Worm (Caenorhabditis elegans): Measurements from ENCODE around the gene B0034.1.

DNA sequence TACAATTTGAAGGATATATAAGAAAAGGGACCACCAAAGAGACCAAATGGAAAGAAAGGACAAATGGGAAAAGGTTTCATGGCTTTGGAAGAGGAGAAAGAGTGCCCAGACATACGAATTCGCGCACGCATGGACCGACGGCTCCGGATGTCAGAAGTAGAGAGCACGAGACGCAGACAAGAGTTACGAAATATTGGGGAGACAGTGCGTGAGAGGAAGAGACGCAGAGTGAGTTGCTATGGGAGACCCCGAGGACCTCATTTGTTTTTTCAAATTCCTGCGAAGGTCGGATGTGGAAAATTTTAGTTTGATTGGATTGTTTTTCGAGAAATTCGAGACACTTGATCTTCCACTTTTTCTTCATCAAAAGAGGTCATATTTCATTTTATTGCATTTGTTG, 1.5 kb upstream of the B0034.1 start:
- TF ChIP-seq ceh-82 (tag; optimal IDR thresholded peaks at IDR 0.05), result no peak
- no peak for TF ChIP-seq dmd-9 (GFP tag; IDR thresholded peaks at IDR 0.05)
- no peak for TF ChIP-seq fos-1 (tag; optimal IDR thresholded peaks at IDR 0.05)
- TF ChIP-seq ama-1 (optimal IDR thresholded peaks at IDR 0.05), result no peak
- TF ChIP-seq spr-3 (GFP tag; optimal IDR thresholded peaks at IDR 0.05), result no peak
- TF ChIP-seq dmd-8 (GFP tag; IDR thresholded peaks at IDR 0.05), result no peak
- TF ChIP-seq nhr-10 (tag; optimal IDR thresholded peaks at IDR 0.05), result no peak
- TF ChIP-seq ctbp-1 (GFP tag; IDR thresholded peaks at IDR 0.05), result no peak
- no peak for TF ChIP-seq lin-13 (GFP tag; optimal IDR thresholded peaks at IDR 0.05)
- TF ChIP-seq nhr-25 (tag; optimal IDR thresholded peaks at IDR 0.05; ENCODE audit: borderline replicate concordance, insufficient read depth), result no peak
- no peak for TF ChIP-seq zfp-3 (GFP tag; conservative IDR thresholded peaks at IDR 0.05)
